Worm (Caenorhabditis elegans): ENCODE data around the gene ani-1.
A peak's percentile ranks its signal among the peaks of the same experiment; 100 is the strongest.

ce11 chrIII:12428799-12429351 is 24.3 kb downstream of the ani-1 start:
- no peak for TF ChIP-seq ZK185.1 (tag; optimal IDR thresholded peaks at IDR 0.05; ENCODE audit: poor library complexity, severe bottlenecking)
- TF ChIP-seq F57C9.4 (tag; optimal IDR thresholded peaks at IDR 0.05) = no peak
- no peak for TF ChIP-seq pha-4 (tag; optimal IDR thresholded peaks at IDR 0.05)
- TF ChIP-seq unc-130 (GFP tag; optimal IDR thresholded peaks at IDR 0.05) = peak; percentile 4
- no peak for TF ChIP-seq snpc-4 (GFP tag; optimal IDR thresholded peaks at IDR 0.05)
- TF ChIP-seq snpc-4 (tag; optimal IDR thresholded peaks at IDR 0.05) = no peak
- no peak for TF ChIP-seq efl-1 (GFP tag; optimal IDR thresholded peaks at IDR 0.05)

Measured in whole organism, young adult.